Worm (Caenorhabditis elegans): ENCODE measurements around the gene twk-28.

The twk-28 gene

DNA sequence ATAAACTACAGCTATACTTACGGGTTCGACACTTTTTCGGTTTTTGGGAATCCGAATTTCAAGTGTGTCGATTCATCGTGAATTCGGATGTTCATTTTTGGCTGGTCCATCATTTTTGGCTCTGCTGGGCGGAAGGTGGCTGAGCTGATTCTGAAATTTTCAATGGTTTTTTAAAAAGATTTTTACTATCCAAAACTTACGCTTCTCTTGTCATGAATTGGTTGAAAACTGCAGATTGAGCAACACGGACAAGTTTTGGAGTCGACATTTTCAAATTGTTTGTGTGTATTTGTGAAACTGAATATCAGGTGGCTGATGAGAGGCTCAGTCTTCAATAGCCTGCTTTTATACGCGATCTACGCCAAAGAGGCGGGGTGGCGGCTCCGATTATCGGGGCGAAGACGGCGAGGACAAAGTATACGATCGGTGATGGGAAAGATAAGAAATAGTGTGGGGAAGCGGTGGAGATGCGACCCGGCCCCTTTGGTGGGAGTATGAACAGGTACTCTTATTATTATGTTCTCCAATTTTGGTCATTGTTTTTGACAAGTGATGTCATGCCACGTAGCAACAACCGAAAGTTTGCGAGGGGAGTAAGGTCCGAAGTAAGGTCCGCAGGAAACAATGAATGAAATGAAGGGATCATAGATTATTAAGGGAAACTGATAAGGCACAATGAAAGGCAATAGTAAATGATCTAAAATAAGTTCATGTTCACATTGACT, 32.1 kb downstream of the twk-28 start, which contains the start of gene F48D6.4:
Gene F48D6.4 (minus strand): TSS at position 346 of the 725 bp plus-strand sequence.
- TF ChIP-seq tbx-37 (GFP tag; conservative IDR thresholded peaks at IDR 0.05) (no peak), ceh-13 (GFP tag; optimal IDR thresholded peaks at IDR 0.05) (no peak), hnd-1 (tag; optimal IDR thresholded peaks at IDR 0.05) (no peak), scrt-1 (GFP tag; IDR thresholded peaks at IDR 0.05) (no peak)

- no peak for TF ChIP-seq hmbx-1 (tag; optimal IDR thresholded peaks at IDR 0.05)
- no peak for TF ChIP-seq tra-4 (tag; optimal IDR thresholded peaks at IDR 0.05)
- TF ChIP-seq sea-1 (GFP tag; conservative IDR thresholded peaks at IDR 0.05) = no peak
- no peak for TF ChIP-seq hmg-4 (GFP tag; optimal IDR thresholded peaks at IDR 0.05)
- TF ChIP-seq scrt-1 (GFP tag; IDR thresholded peaks at IDR 0.05) = no peak
- TF ChIP-seq hnd-1 (tag; optimal IDR thresholded peaks at IDR 0.05) = no peak
- TF ChIP-seq ama-1 (optimal IDR thresholded peaks at IDR 0.05) = no peak
- TF ChIP-seq aly-1 (tag; optimal IDR thresholded peaks at IDR 0.05) = no peak
- no peak for TF ChIP-seq F13C5.2 (tag; optimal IDR thresholded peaks at IDR 0.05)
- no peak for TF ChIP-seq ets-7 (tag; optimal IDR thresholded peaks at IDR 0.05)
- no peak for TF ChIP-seq pes-1 (GFP tag; IDR thresholded peaks at IDR 0.05)
- no peak for TF ChIP-seq tbx-37 (GFP tag; conservative IDR thresholded peaks at IDR 0.05)
- no peak for TF ChIP-seq B0310.2 (tag; optimal IDR thresholded peaks at IDR 0.05)
- no peak for TF ChIP-seq flt-1 (GFP tag; IDR thresholded peaks at IDR 0.05)
- TF ChIP-seq ceh-13 (GFP tag; optimal IDR thresholded peaks at IDR 0.05) = no peak
- no peak for TF ChIP-seq tbx-11 (GFP tag; IDR thresholded peaks at IDR 0.05)
- no peak for TF ChIP-seq ceh-36 (tag; optimal IDR thresholded peaks at IDR 0.05)
Observed at ce11 chrX:4246237-4246697, 32.9 kb downstream of the twk-28 start.

- TF ChIP-seq ceh-36 (tag; optimal IDR thresholded peaks at IDR 0.05) (no peak), scrt-1 (GFP tag; IDR thresholded peaks at IDR 0.05) (no peak), aly-1 (tag; optimal IDR thresholded peaks at IDR 0.05) (no peak), B0310.2 (tag; optimal IDR thresholded peaks at IDR 0.05) (no peak), tbx-11 (GFP tag; IDR thresholded peaks at IDR 0.05) (no peak)
Observed at ce11 chrX:4245124-4245523, 34.0 kb downstream of the twk-28 start.

- TF ChIP-seq F13C5.2 (tag; optimal IDR thresholded peaks at IDR 0.05) (no peak), scrt-1 (GFP tag; IDR thresholded peaks at IDR 0.05) (no peak), aly-1 (tag; optimal IDR thresholded peaks at IDR 0.05) (no peak), hnd-1 (tag; optimal IDR thresholded peaks at IDR 0.05) (no peak), tbx-37 (GFP tag; conservative IDR thresholded peaks at IDR 0.05) (no peak), hmbx-1 (tag; optimal IDR thresholded peaks at IDR 0.05) (no peak), ceh-13 (GFP tag; optimal IDR thresholded peaks at IDR 0.05) (no peak), sea-1 (GFP tag; conservative IDR thresholded peaks at IDR 0.05) (no peak), tbx-11 (GFP tag; IDR thresholded peaks at IDR 0.05) (no peak)
Observed at ce11 chrX:4244489-4245123, 34.5 kb downstream of the twk-28 start.

ce11 chrX:4238971-4239370, 40.2 kb downstream of the twk-28 start:
- TF ChIP-seq tbx-11 (GFP tag; IDR thresholded peaks at IDR 0.05) = no peak
- no peak for TF ChIP-seq ceh-36 (tag; optimal IDR thresholded peaks at IDR 0.05)
- TF ChIP-seq tbx-37 (GFP tag; conservative IDR thresholded peaks at IDR 0.05) = no peak
- no peak for TF ChIP-seq F13C5.2 (tag; optimal IDR thresholded peaks at IDR 0.05)
- TF ChIP-seq hnd-1 (tag; optimal IDR thresholded peaks at IDR 0.05) = no peak
- no peak for TF ChIP-seq hmbx-1 (tag; optimal IDR thresholded peaks at IDR 0.05)
- no peak for TF ChIP-seq ets-7 (tag; optimal IDR thresholded peaks at IDR 0.05)

DNA sequence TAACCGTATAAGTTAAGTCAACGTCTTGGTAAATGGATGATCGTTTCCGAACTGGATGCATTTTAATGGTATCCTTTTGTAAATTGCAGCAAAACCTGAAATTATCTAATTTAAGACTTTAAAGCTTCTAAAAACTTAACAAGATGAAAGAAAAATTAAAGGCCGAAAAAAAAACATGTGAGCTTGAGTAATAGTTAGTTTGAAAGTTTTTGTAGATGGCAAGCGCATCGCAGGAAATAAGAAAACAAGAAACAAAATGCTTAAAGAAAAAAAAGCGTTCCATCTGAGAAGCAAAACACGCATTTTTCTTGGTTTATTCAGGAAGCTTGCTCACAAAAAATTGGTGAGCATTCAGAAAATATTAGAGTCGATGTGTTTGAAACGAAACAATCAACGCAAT, 43.4 kb downstream of the twk-28 start, which contains the start of gene rab-37:
Gene rab-37 (minus strand): TSS at position 101 of the 400 bp plus-strand sequence.
- TF ChIP-seq scrt-1 (GFP tag; IDR thresholded peaks at IDR 0.05) (no peak), ceh-36 (tag; optimal IDR thresholded peaks at IDR 0.05) (no peak), hmbx-1 (tag; optimal IDR thresholded peaks at IDR 0.05) (no peak), sea-1 (GFP tag; conservative IDR thresholded peaks at IDR 0.05) (no peak), ceh-13 (GFP tag; optimal IDR thresholded peaks at IDR 0.05) (no peak), ets-7 (tag; optimal IDR thresholded peaks at IDR 0.05) (no peak), F13C5.2 (tag; optimal IDR thresholded peaks at IDR 0.05) (no peak), tbx-37 (GFP tag; conservative IDR thresholded peaks at IDR 0.05) (no peak), tra-4 (tag; optimal IDR thresholded peaks at IDR 0.05) (no peak), ama-1 (optimal IDR thresholded peaks at IDR 0.05) (no peak), tbx-11 (GFP tag; IDR thresholded peaks at IDR 0.05) (no peak), hnd-1 (tag; optimal IDR thresholded peaks at IDR 0.05) (no peak)
